Worm (Caenorhabditis elegans): Measurements from ENCODE around the gene tni-3.

DNA sequence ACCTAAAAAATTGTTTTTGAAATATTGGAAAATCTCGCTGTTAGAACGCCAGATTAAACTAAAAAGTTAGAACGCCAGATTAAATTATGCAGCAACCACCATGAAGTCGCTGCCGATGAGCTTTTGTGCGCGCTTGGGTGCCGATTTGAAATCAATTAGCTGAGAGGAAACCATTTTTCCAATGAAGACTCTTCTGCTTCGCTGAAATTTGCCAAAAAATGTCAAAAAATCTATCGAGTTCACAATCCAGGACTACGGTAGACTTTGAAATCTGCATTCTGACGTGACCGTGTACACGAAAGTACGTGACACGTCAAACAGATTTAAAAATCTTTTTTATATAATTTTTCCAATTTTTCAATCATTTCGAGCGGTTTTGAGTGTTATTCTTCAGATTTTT, 46.0 kb downstream of the tni-3 start, which contains the start of gene immt-2:
- no peak for TF ChIP-seq ceh-82 (tag; optimal IDR thresholded peaks at IDR 0.05)
- no peak for TF ChIP-seq ama-1 (optimal IDR thresholded peaks at IDR 0.05)
- TF ChIP-seq elt-1 (tag; optimal IDR thresholded peaks at IDR 0.05) = no peak
- TF ChIP-seq lin-11 (tag; optimal IDR thresholded peaks at IDR 0.05) = no peak
- TF ChIP-seq nhr-237 (tag; optimal IDR thresholded peaks at IDR 0.05) = no peak
- no peak for TF ChIP-seq nhr-10 (tag; optimal IDR thresholded peaks at IDR 0.05)
- TF ChIP-seq unc-62 (GFP tag; optimal IDR thresholded peaks at IDR 0.05) = no peak
- no peak for TF ChIP-seq nhr-21 (tag; optimal IDR thresholded peaks at IDR 0.05)
- no peak for TF ChIP-seq zag-1 (tag; optimal IDR thresholded peaks at IDR 0.05)
- no peak for TF ChIP-seq nhr-77 (tag; optimal IDR thresholded peaks at IDR 0.05)
- no peak for TF ChIP-seq ztf-11 (tag; optimal IDR thresholded peaks at IDR 0.05)
- TF ChIP-seq ZK546.5 (tag; optimal IDR thresholded peaks at IDR 0.05) = no peak
- no peak for TF ChIP-seq R02D3.7 (tag; optimal IDR thresholded peaks at IDR 0.05)
- TF ChIP-seq egl-27 (tag; optimal IDR thresholded peaks at IDR 0.05) = no peak

Data from whole organism, L2 larva.